Worm (Caenorhabditis elegans): ENCODE results near the gene slc-36.5.
A peak's percentile ranks its signal among the peaks of the same experiment; 100 is the strongest.

slc-36.5 gene

ce11 chrII:6835972-6836595 is 40.8 kb downstream of the slc-36.5 start:
- TF ChIP-seq ama-1 (optimal IDR thresholded peaks at IDR 0.05) (no peak), tbx-37 (GFP tag; conservative IDR thresholded peaks at IDR 0.05) (no peak), tbx-11 (GFP tag; IDR thresholded peaks at IDR 0.05) (no peak)

- TF ChIP-seq flt-1 (GFP tag; IDR thresholded peaks at IDR 0.05) (0 out of 2 replicates have a peak, but pooled peaks have one; percentile 30), F13C5.2 (tag; optimal IDR thresholded peaks at IDR 0.05) (no peak)
Measured at ce11 chrII:6835500-6835899, 41.4 kb downstream of the slc-36.5 start.

ce11 chrII:6834582-6835058 is 42.2 kb downstream of the slc-36.5 start, which contains the start of gene egl-27:
TSS of gene egl-27 (plus strand) at chrII:6835008.
- TF ChIP-seq F13C5.2 (tag; optimal IDR thresholded peaks at IDR 0.05) (no peak), sea-1 (GFP tag; conservative IDR thresholded peaks at IDR 0.05) (peak; percentile 69; the same call in 1 of the 2 replicates)

ce11 chrII:6833781-6834339 is 43.0 kb downstream of the slc-36.5 start:
- TF ChIP-seq hnd-1 (tag; optimal IDR thresholded peaks at IDR 0.05): no peak
- peak; percentile 7 for TF ChIP-seq aly-1 (tag; optimal IDR thresholded peaks at IDR 0.05)
- peak; percentile 69 for TF ChIP-seq ceh-36 (tag; optimal IDR thresholded peaks at IDR 0.05)
- TF ChIP-seq scrt-1 (GFP tag; IDR thresholded peaks at IDR 0.05): no peak

- no peak for TF ChIP-seq ceh-36 (tag; optimal IDR thresholded peaks at IDR 0.05)
- TF ChIP-seq F13C5.2 (tag; optimal IDR thresholded peaks at IDR 0.05): no peak
- peak; percentile 63 for TF ChIP-seq hmg-4 (GFP tag; optimal IDR thresholded peaks at IDR 0.05)
- no peak for TF ChIP-seq hmbx-1 (tag; optimal IDR thresholded peaks at IDR 0.05)
- TF ChIP-seq B0310.2 (tag; optimal IDR thresholded peaks at IDR 0.05): no peak
- no peak for TF ChIP-seq tra-4 (tag; optimal IDR thresholded peaks at IDR 0.05)
- no peak for TF ChIP-seq hnd-1 (tag; optimal IDR thresholded peaks at IDR 0.05)
- peak; percentile 13; the same call in 1 of the 2 replicates for TF ChIP-seq flt-1 (GFP tag; IDR thresholded peaks at IDR 0.05)
- no peak for TF ChIP-seq ceh-13 (GFP tag; optimal IDR thresholded peaks at IDR 0.05)
- no peak for TF ChIP-seq tbx-37 (GFP tag; conservative IDR thresholded peaks at IDR 0.05)
Measured at ce11 chrII:6832695-6833389, 44.0 kb downstream of the slc-36.5 start.

- TF ChIP-seq aly-1 (tag; optimal IDR thresholded peaks at IDR 0.05): no peak
- TF ChIP-seq tbx-37 (GFP tag; conservative IDR thresholded peaks at IDR 0.05): no peak
- TF ChIP-seq ceh-13 (GFP tag; optimal IDR thresholded peaks at IDR 0.05): no peak
- no peak for TF ChIP-seq scrt-1 (GFP tag; IDR thresholded peaks at IDR 0.05)
Measured at ce11 chrII:6832207-6832606, 44.6 kb downstream of the slc-36.5 start.

- no peak for TF ChIP-seq B0310.2 (tag; optimal IDR thresholded peaks at IDR 0.05)
- no peak for TF ChIP-seq flt-1 (GFP tag; IDR thresholded peaks at IDR 0.05)
- peak; percentile 12 for TF ChIP-seq ets-7 (tag; optimal IDR thresholded peaks at IDR 0.05)
- peak; percentile 83 for TF ChIP-seq ceh-36 (tag; optimal IDR thresholded peaks at IDR 0.05)
- TF ChIP-seq ama-1 (optimal IDR thresholded peaks at IDR 0.05): no peak
- no peak for TF ChIP-seq ceh-13 (GFP tag; optimal IDR thresholded peaks at IDR 0.05)
- peak; percentile 77 for TF ChIP-seq hmg-4 (GFP tag; optimal IDR thresholded peaks at IDR 0.05)
- TF ChIP-seq pes-1 (GFP tag; IDR thresholded peaks at IDR 0.05): no peak
- TF ChIP-seq F13C5.2 (tag; optimal IDR thresholded peaks at IDR 0.05): no peak
- 0 out of 2 replicates have a peak, but pooled peaks have one; percentile 44 for TF ChIP-seq sea-1 (GFP tag; conservative IDR thresholded peaks at IDR 0.05)
Measured at ce11 chrII:6831531-6832201, 45.2 kb downstream of the slc-36.5 start.

- TF ChIP-seq ama-1 (optimal IDR thresholded peaks at IDR 0.05): no peak
- TF ChIP-seq hmbx-1 (tag; optimal IDR thresholded peaks at IDR 0.05): no peak
- no peak for TF ChIP-seq B0310.2 (tag; optimal IDR thresholded peaks at IDR 0.05)
- no peak for TF ChIP-seq ceh-13 (GFP tag; optimal IDR thresholded peaks at IDR 0.05)
- peak; percentile 57 for TF ChIP-seq hmg-4 (GFP tag; optimal IDR thresholded peaks at IDR 0.05)
- TF ChIP-seq ceh-36 (tag; optimal IDR thresholded peaks at IDR 0.05): peak; percentile 40
- TF ChIP-seq aly-1 (tag; optimal IDR thresholded peaks at IDR 0.05): no peak
Measured at ce11 chrII:6830923-6831322, 45.9 kb downstream of the slc-36.5 start.

ce11 chrII:6830012-6830411 is 46.8 kb downstream of the slc-36.5 start:
- TF ChIP-seq ceh-36 (tag; optimal IDR thresholded peaks at IDR 0.05) (peak; percentile 45), hnd-1 (tag; optimal IDR thresholded peaks at IDR 0.05) (no peak)
